Fruit fly (Drosophila melanogaster): ENCODE results near the gene CG31697.

CG31697 gene

dm6 chr2L:19579995-19580578, 44.8 kb downstream of the CG31697 start, which contains the start of gene Pmvk (continued):
- no peak for TF ChIP-seq ems (GFP tag; optimal IDR thresholded peaks at IDR 0.05)
- TF ChIP-seq Chrac-16 (GFP tag; optimal IDR thresholded peaks at IDR 0.05), result no peak
- TF ChIP-seq btn (GFP tag; optimal IDR thresholded peaks at IDR 0.05), result no peak
- TF ChIP-seq Hey (tag; optimal IDR thresholded peaks at IDR 0.05), result no peak
- no peak for TF ChIP-seq CG14050 (GFP tag; IDR thresholded peaks at IDR 0.05)
- peak; percentile 94 for TF ChIP-seq bbx (GFP tag; IDR thresholded peaks at IDR 0.05; ENCODE audit: partially characterized antibody)
- no peak for TF ChIP-seq CG11085 (GFP tag; IDR thresholded peaks at IDR 0.05)
- peak; percentile 88 for TF ChIP-seq CG34224 (GFP tag; IDR thresholded peaks at IDR 0.05; ENCODE audit: partially characterized antibody)
- no peak for TF ChIP-seq cad (GFP tag; optimal IDR thresholded peaks at IDR 0.05)
- no peak for TF ChIP-seq tx (GFP tag; optimal IDR thresholded peaks at IDR 0.05)
- TF ChIP-seq CG16813 (GFP tag; IDR thresholded peaks at IDR 0.05; ENCODE audit: partially characterized antibody), result peak; percentile 75; the same call in 2 of the 3 replicates
- TF ChIP-seq CG3281 (GFP tag; optimal IDR thresholded peaks at IDR 0.05), result no peak
- TF ChIP-seq CG3995 (GFP tag; optimal IDR thresholded peaks at IDR 0.05), result no peak
- no peak for TF ChIP-seq trh (GFP tag; optimal IDR thresholded peaks at IDR 0.05)
- TF ChIP-seq jing (GFP tag; optimal IDR thresholded peaks at IDR 0.05), result no peak
- no peak for TF ChIP-seq CG6654 (GFP tag; optimal IDR thresholded peaks at IDR 0.05)
- TF ChIP-seq sna (GFP tag; IDR thresholded peaks at IDR 0.05; ENCODE audit: partially characterized antibody), result peak; percentile 83
- TF ChIP-seq CG4424 (GFP tag; optimal IDR thresholded peaks at IDR 0.05), result no peak
- no peak for TF ChIP-seq CG5245 (GFP tag; optimal IDR thresholded peaks at IDR 0.05)
- TF ChIP-seq CG8281 (tag; optimal IDR thresholded peaks at IDR 0.05), result no peak
- no peak for TF ChIP-seq sens (GFP tag)
- TF ChIP-seq tap (tag; optimal IDR thresholded peaks at IDR 0.05), result no peak
- no peak for TF ChIP-seq CG8089 (GFP tag; optimal IDR thresholded peaks at IDR 0.05)
- TF ChIP-seq unpg (GFP tag; optimal IDR thresholded peaks at IDR 0.05), result no peak
- no peak for TF ChIP-seq gsb-n (tag; optimal IDR thresholded peaks at IDR 0.05)
- no peak for TF ChIP-seq Nf-YA (GFP tag; IDR thresholded peaks at IDR 0.05)
- no peak for TF ChIP-seq CG9932 (GFP tag; IDR thresholded peaks at IDR 0.05)

dm6 chr2L:19582185-19582584, 46.9 kb downstream of the CG31697 start, which contains the start of gene Hakai:
Gene Hakai (minus strand): TSS chr2L:19582474.
- peak; percentile 62 for TF ChIP-seq Ptx1 (GFP tag; IDR thresholded peaks at IDR 0.05)
- TF ChIP-seq danr (GFP tag; IDR thresholded peaks at IDR 0.05), result peak; percentile 43; the same call in 1 of the 2 replicates
- peak; percentile 71 for TF ChIP-seq CG13775 (GFP tag; optimal IDR thresholded peaks at IDR 0.05)
- peak; percentile 65 to 73 for TF ChIP-seq dpn (GFP tag; optimal IDR thresholded peaks at IDR 0.05)
- peak; percentile 42 for TF ChIP-seq CG9797 (GFP tag; optimal IDR thresholded peaks at IDR 0.05)
- TF ChIP-seq NfI (GFP tag; optimal IDR thresholded peaks at IDR 0.05), result peak; percentile 2
- peak; percentile 72 for TF ChIP-seq bab2 (GFP tag; optimal IDR thresholded peaks at IDR 0.05)
- TF ChIP-seq CG11695 (GFP tag; IDR thresholded peaks at IDR 0.05), result no peak
- peak; percentile 82 for TF ChIP-seq CG34376 (GFP tag; optimal IDR thresholded peaks at IDR 0.05)
- TF ChIP-seq CG9609 (GFP tag; optimal IDR thresholded peaks at IDR 0.05), result peak; percentile 64
- no peak for TF ChIP-seq nau (GFP tag; optimal IDR thresholded peaks at IDR 0.05)
- peak; percentile 63 for TF ChIP-seq lmd (GFP tag; IDR thresholded peaks at IDR 0.05)
- TF ChIP-seq zf30C (GFP tag; optimal IDR thresholded peaks at IDR 0.05), result no peak
- TF ChIP-seq Hr3 (GFP tag; optimal IDR thresholded peaks at IDR 0.05), result peak; percentile 30
- no peak for TF ChIP-seq wek (GFP tag; optimal IDR thresholded peaks at IDR 0.05)
- TF ChIP-seq CG10979 (tag; optimal IDR thresholded peaks at IDR 0.05), result peak; percentile 41
- TF ChIP-seq Hmr (GFP tag; optimal IDR thresholded peaks at IDR 0.05), result peak; percentile 40
- TF ChIP-seq CG4282 (GFP tag; optimal IDR thresholded peaks at IDR 0.05), result no peak
- TF ChIP-seq gcm (GFP tag; optimal IDR thresholded peaks at IDR 0.05), result peak; percentile 13
- TF ChIP-seq CG13123 (GFP tag; optimal IDR thresholded peaks at IDR 0.05), result peak; percentile 50
- peak; percentile 54 for TF ChIP-seq sisA (GFP tag; IDR thresholded peaks at IDR 0.05)
- no peak for TF ChIP-seq CG17802 (tag; optimal IDR thresholded peaks at IDR 0.05)
- no peak for TF ChIP-seq ab (GFP tag; optimal IDR thresholded peaks at IDR 0.05)
- peak; percentile 82 for TF ChIP-seq ranshi (GFP tag; IDR thresholded peaks at IDR 0.05)
- TF ChIP-seq CG15601 (tag; optimal IDR thresholded peaks at IDR 0.05), result peak; percentile 31

All from whole organism, embryonic.